Fruit fly (Drosophila melanogaster) whole organism, embryonic: ENCODE measurements around the gene CG9799.

Experiments
- ATbp ChIP-seq: fragments of 200-800 bp; sonication (Bioruptor generic); optimal IDR thresholded peaks from 2 replicates; lab custom pipeline; 2017; ENCODE audit warnings: missing biosample characterization, mild to moderate bottlenecking, missing genetic modification characterization, missing genetic modification reagents
- CG10209 ChIP-seq: fragments of 200-800 bp; sonication (Bioruptor generic); optimal IDR thresholded peaks from 3 replicates; lab custom pipeline; 2017; ENCODE audit warnings: missing biosample characterization, mild to moderate bottlenecking, missing genetic modification characterization, missing genetic modification reagents
- CG10565 ChIP-seq: fragments of 200-800 bp; sonication (Bioruptor generic); optimal IDR thresholded peaks from 3 replicates; lab custom pipeline; 2016; ENCODE audit warnings: missing biosample characterization, mild to moderate bottlenecking, missing genetic modification characterization
- CG10979 ChIP-seq: fragments of 200-800 bp; sonication (Bioruptor generic); optimal IDR thresholded peaks from 2 replicates; lab custom pipeline; 2018; ENCODE audit warnings: missing biosample characterization, mild to moderate bottlenecking, missing genetic modification characterization, moderate library complexity
- CG11093 ChIP-seq: fragments of 200-800 bp; sonication (Bioruptor generic); IDR thresholded peaks from 3 replicates; pipeline ENCODE4 v1.3.6; 2022; ENCODE audit warnings: missing biosample characterization, missing genetic modification characterization
- CG11398 ChIP-seq: fragments of 200-800 bp; sonication (Bioruptor generic); optimal IDR thresholded peaks from 2 replicates; lab custom pipeline; 2016; ENCODE audit warnings: missing biosample characterization, missing genetic modification characterization
- CG11696 ChIP-seq: fragments of 200-800 bp; sonication (Bioruptor generic); IDR thresholded peaks from 2 replicates; pipeline ENCODE4 v1.3.6; 2022; ENCODE audit warnings: missing biosample characterization, missing genetic modification characterization
- CG13624 ChIP-seq: fragments of 200-800 bp; sonication (Bioruptor generic); optimal IDR thresholded peaks from 2 replicates; lab custom pipeline; 2016; ENCODE audit warnings: missing biosample characterization, missing genetic modification characterization
- CG14014 ChIP-seq: fragments of 200-800 bp; sonication (Bioruptor generic); IDR thresholded peaks from 2 replicates; pipeline ENCODE4 v1.3.6; 2022; ENCODE audit warnings: missing biosample characterization, missing genetic modification characterization
- CG14860 ChIP-seq: fragments of 200-800 bp; sonication (Bioruptor generic); IDR thresholded peaks from 3 replicates; pipeline ENCODE4 v1.3.6; 2022; ENCODE audit warnings: missing biosample characterization, missing genetic modification characterization; ENCODE audit not compliant: partially characterized antibody
- CG14965 ChIP-seq: fragments of 200-800 bp; sonication (Bioruptor generic); optimal IDR thresholded peaks from 2 replicates; lab custom pipeline; 2016; ENCODE audit warnings: missing biosample characterization, missing genetic modification characterization, borderline replicate concordance
- CG1603 ChIP-seq: fragments of 200-800 bp; sonication (Bioruptor generic); optimal IDR thresholded peaks from 2 replicates; lab custom pipeline; 2019; ENCODE audit warnings: missing biosample characterization, mild to moderate bottlenecking, missing genetic modification characterization, moderate library complexity
- CG17361 ChIP-seq: fragments of 200-800 bp; sonication (Bioruptor generic); IDR thresholded peaks from 3 replicates; pipeline ENCODE4 v1.3.6; 2022; ENCODE audit warnings: missing biosample characterization, missing genetic modification characterization
- CG2116 ChIP-seq: fragments of 200-800 bp; sonication (Bioruptor generic); optimal IDR thresholded peaks from 3 replicates; lab custom pipeline; 2018; ENCODE audit warnings: missing biosample characterization, mild to moderate bottlenecking, missing genetic modification characterization
- CG32767 ChIP-seq: fragments of 200-800 bp; sonication (Bioruptor generic); IDR thresholded peaks from 2 replicates; pipeline ENCODE4 v1.3.6; 2022; ENCODE audit warnings: missing biosample characterization, missing genetic modification characterization
- CG34224 ChIP-seq: fragments of 200-800 bp; sonication (Bioruptor generic); IDR thresholded peaks from 3 replicates; pipeline ENCODE4 v1.3.6; 2022; ENCODE audit warnings: missing biosample characterization, missing genetic modification characterization; ENCODE audit not compliant: partially characterized antibody
- CG4328 ChIP-seq: fragments of 200-800 bp; sonication (Bioruptor generic); optimal IDR thresholded peaks from 3 replicates; lab custom pipeline; 2017; ENCODE audit warnings: missing biosample characterization, missing genetic modification reagents, missing genetic modification characterization
- CG4820 ChIP-seq: fragments of 200-800 bp; sonication (Bioruptor generic); optimal IDR thresholded peaks from 3 replicates; lab custom pipeline; 2016; ENCODE audit warnings: missing biosample characterization, missing genetic modification characterization
- CG5245 ChIP-seq: fragments of 200-800 bp; sonication (Bioruptor generic); optimal IDR thresholded peaks from 3 replicates; lab custom pipeline; 2016; ENCODE audit warnings: missing biosample characterization, missing genetic modification characterization
- CG6175 ChIP-seq: fragments of 200-800 bp; sonication (Bioruptor generic); IDR thresholded peaks from 3 replicates; pipeline ENCODE4 v1.3.6; 2022; ENCODE audit warnings: missing biosample characterization, missing genetic modification characterization
- CG6765 ChIP-seq: fragments of 200-800 bp; sonication (Bioruptor generic); optimal IDR thresholded peaks from 3 replicates; lab custom pipeline; 2017; ENCODE audit warnings: missing biosample characterization, mild to moderate bottlenecking, missing genetic modification characterization
- CG8388 ChIP-seq: fragments of 200-800 bp; sonication (Bioruptor generic); optimal IDR thresholded peaks from 2 replicates; lab custom pipeline; 2019; ENCODE audit warnings: missing biosample characterization, mild to moderate bottlenecking, missing genetic modification characterization, moderate library complexity
- CHES-1-like ChIP-seq: fragments of 200-800 bp; sonication (Bioruptor generic); optimal IDR thresholded peaks from 2 replicates; lab custom pipeline; 2016; ENCODE audit warnings: missing biosample characterization, missing genetic modification characterization
- Chrac-16 ChIP-seq: fragments of 200-800 bp; sonication (Bioruptor generic); optimal IDR thresholded peaks from 3 replicates; lab custom pipeline; 2016; ENCODE audit warnings: missing biosample characterization, missing genetic modification characterization
- HLH54F ChIP-seq: fragments of 200-800 bp; sonication (Bioruptor generic); optimal IDR thresholded peaks from 3 replicates; lab custom pipeline; 2016; ENCODE audit warnings: missing biosample characterization, missing genetic modification characterization
- NfI ChIP-seq: fragments of 200-800 bp; sonication (Bioruptor generic); optimal IDR thresholded peaks from 3 replicates; lab custom pipeline; 2018; ENCODE audit warnings: missing biosample characterization, mild to moderate bottlenecking, missing genetic modification characterization, moderate library complexity
- PHDP ChIP-seq: fragments of 200-800 bp; sonication (Bioruptor generic); optimal IDR thresholded peaks from 3 replicates; lab custom pipeline; 2018; ENCODE audit warnings: missing biosample characterization, mild to moderate bottlenecking, missing genetic modification characterization, moderate library complexity
- Rfx ChIP-seq: fragments of 200-800 bp; sonication (Bioruptor generic); IDR thresholded peaks from 2 replicates; pipeline ENCODE4 v1.3.6; 2022; ENCODE audit warnings: missing biosample characterization, missing genetic modification characterization
- Sox100B ChIP-seq: fragments of 200-800 bp; sonication (Bioruptor generic); optimal IDR thresholded peaks from 3 replicates; lab custom pipeline; 2018; ENCODE audit warnings: missing biosample characterization, mild to moderate bottlenecking, missing genetic modification characterization
- Sry-β ChIP-seq: fragments of 200-800 bp; sonication (Bioruptor generic); optimal IDR thresholded peaks from 2 replicates; lab custom pipeline; 2018; ENCODE audit warnings: missing biosample characterization, mild to moderate bottlenecking, missing genetic modification characterization, moderate library complexity
- Sry-δ ChIP-seq: fragments of 200-800 bp; sonication (Bioruptor generic); optimal IDR thresholded peaks from 2 replicates; lab custom pipeline; 2016; ENCODE audit warnings: missing biosample characterization, missing genetic modification characterization
- Xrp1 ChIP-seq: fragments of 200-800 bp; sonication (Bioruptor generic); IDR thresholded peaks from 2 replicates; pipeline ENCODE4 v1.3.6; 2022; ENCODE audit warnings: missing biosample characterization, missing genetic modification characterization
- cato ChIP-seq: fragments of 200-800 bp; sonication (Bioruptor generic); optimal IDR thresholded peaks from 2 replicates; lab custom pipeline; 2016; ENCODE audit warnings: missing biosample characterization, missing genetic modification characterization, borderline replicate concordance
- dm ChIP-seq: fragments of 200-800 bp; sonication (Bioruptor generic); optimal IDR thresholded peaks from 3 replicates; lab custom pipeline; 2016; ENCODE audit warnings: missing biosample characterization, missing genetic modification characterization
- ewg ChIP-seq: fragments of 200-800 bp; sonication (Bioruptor generic); optimal IDR thresholded peaks from 3 replicates; lab custom pipeline; 2017; ENCODE audit warnings: mild to moderate bottlenecking, missing biosample characterization, missing genetic modification reagents, missing genetic modification characterization
- fd102C ChIP-seq: fragments of 200-800 bp; sonication (Bioruptor generic); optimal IDR thresholded peaks from 2 replicates; lab custom pipeline; 2018; ENCODE audit warnings: missing biosample characterization, mild to moderate bottlenecking, missing genetic modification characterization, moderate library complexity
- fd3F ChIP-seq: fragments of 200-800 bp; sonication (Bioruptor generic); optimal IDR thresholded peaks from 2 replicates; lab custom pipeline; 2018; ENCODE audit warnings: missing biosample characterization, mild to moderate bottlenecking, missing genetic modification characterization, moderate library complexity
- ham ChIP-seq: fragments of 200-800 bp; sonication (Bioruptor generic); IDR thresholded peaks from 2 replicates; pipeline ENCODE4 v1.3.6; 2022; ENCODE audit warnings: missing biosample characterization, missing genetic modification characterization
- hkb ChIP-seq, 2 experiments: fragments of 200-800 bp in 1 of 2; fragments of >200 bp in 1 of 2; sonication (Bioruptor generic) in 1 of 2; IDR thresholded peaks in 1 of 2; optimal IDR thresholded peaks in 1 of 2; 2 replicates each; pipeline versions ENCODE4 v1.3.6 to Lab custom; 2017 to 2022; ENCODE audit warnings: missing biosample characterization in 1 of 2, missing genetic modification characterization in 1 of 2
- nerfin-1 ChIP-seq: fragments of 200-800 bp; sonication (Bioruptor generic); optimal IDR thresholded peaks from 3 replicates; lab custom pipeline; 2019; ENCODE audit warnings: missing biosample characterization, mild to moderate bottlenecking, missing genetic modification characterization, moderate library complexity
- pfk ChIP-seq: fragments of 200-800 bp; sonication (Bioruptor generic); optimal IDR thresholded peaks from 2 replicates; lab custom pipeline; 2018; ENCODE audit warnings: missing biosample characterization, mild to moderate bottlenecking, missing genetic modification characterization, moderate library complexity
- pho ChIP-seq: fragments of 200-800 bp; sonication (Bioruptor generic); optimal IDR thresholded peaks from 2 replicates; lab custom pipeline; 2016; ENCODE audit warnings: missing biosample characterization, missing genetic modification characterization
- ro ChIP-seq: fragments of 200-800 bp; sonication (Bioruptor generic); IDR thresholded peaks from 2 replicates; pipeline ENCODE4 v1.3.6; 2022; ENCODE audit warnings: missing biosample characterization, missing genetic modification characterization
- sc ChIP-seq, 3 experiments: fragments of >200 bp in 2 of 3; fragments of 200-800 bp in 1 of 3; sonication (Bioruptor generic) in 1 of 3; optimal IDR thresholded peaks; 2 replicates in 2 of 3; 3 replicates in 1 of 3; lab custom pipeline; 2017; ENCODE audit warnings: mild to moderate bottlenecking in 1 of 3, missing biosample characterization in 1 of 3, missing genetic modification characterization in 1 of 3, missing genetic modification reagents in 1 of 3
- sd ChIP-seq: fragments of 200-800 bp; sonication (Bioruptor generic); optimal IDR thresholded peaks from 3 replicates; lab custom pipeline; 2018; ENCODE audit warnings: missing biosample characterization, mild to moderate bottlenecking, missing genetic modification characterization, moderate library complexity
- sens ChIP-seq: fragments of 200-800 bp; sonication (Bioruptor generic); peaks from one replicate; lab custom pipeline; 2016; ENCODE audit warnings: missing biosample characterization, missing genetic modification characterization
- seq ChIP-seq: fragments of 200-800 bp; sonication (Bioruptor generic); IDR thresholded peaks from 2 replicates; pipeline ENCODE4 v1.3.6; 2022; ENCODE audit warnings: missing biosample characterization, missing genetic modification characterization

Gene CG9799

DNA sequence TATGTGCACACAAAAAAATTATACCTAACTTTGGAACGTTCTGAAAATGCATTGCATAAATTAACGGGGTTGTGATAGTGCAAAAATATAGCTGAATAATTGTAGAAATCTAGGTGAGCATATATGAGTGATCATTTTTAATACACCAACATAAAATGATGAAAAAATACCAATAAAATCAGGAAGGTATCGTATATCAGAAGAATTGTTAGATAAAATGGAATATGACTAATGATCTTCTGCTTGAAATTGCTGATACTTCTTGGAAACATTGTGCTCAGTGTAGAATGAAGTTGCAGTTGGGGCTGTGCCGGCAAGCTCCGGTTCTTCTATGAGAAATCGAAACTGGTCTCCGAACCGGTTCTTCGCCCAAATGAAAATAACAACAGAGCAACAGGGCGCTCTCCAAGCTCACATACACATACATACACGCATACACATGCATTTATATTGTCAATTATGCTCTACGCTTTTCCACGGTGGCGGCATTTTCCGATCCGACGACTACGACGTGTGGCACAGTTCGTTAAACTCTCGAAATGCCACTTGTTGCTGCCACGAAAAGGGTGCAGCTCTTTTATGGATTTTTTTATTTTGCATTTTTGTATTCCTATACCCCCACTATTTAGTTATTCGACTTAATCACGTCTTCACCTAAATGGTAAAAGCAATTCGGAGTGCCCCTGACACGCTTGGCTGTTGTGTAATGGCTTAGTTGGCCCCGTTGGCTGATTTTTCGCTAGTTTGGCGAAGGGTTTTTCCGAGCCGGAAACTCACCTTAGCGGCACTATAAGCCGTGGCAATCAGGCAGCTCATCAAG lies 12.6 kb upstream of the CG9799 start (continued):
- TF ChIP-seq CG5245 (peak; percentile 61), dm (GFP tag; lab: Kevin White, UChicago) (peak; percentile 71), ham (GFP tag; lab: Robert Waterston, UW) (0 out of 2 replicates have a peak, but pooled peaks have one; percentile 32), CG4328 (GFP tag; lab: Kevin White, UChicago) (peak; percentile 73), Sry-β (GFP tag; lab: Kevin White, UChicago) (peak; percentile 49), PHDP (peak; percentile 91), CG10979 (tag; lab: Kevin White, UChicago) (peak; percentile 93), HLH54F (GFP tag; lab: Kevin White, UChicago) (peak; percentile 86), fd102C (GFP tag; lab: Kevin White, UChicago) (no peak), Sry-δ (peak; percentile 29), CG11398 (GFP tag; lab: Kevin White, UChicago) (peak; percentile 89), Sox100B (GFP tag; lab: Kevin White, UChicago) (peak; percentile 85), CG14014 (GFP tag; lab: Robert Waterston, UW) (peak; percentile 74; the same call in 1 of the 2 replicates), Rfx (GFP tag; lab: Robert Waterston, UW) (peak; percentile 86), ATbp (GFP tag; lab: Kevin White, UChicago) (peak; percentile 79), CG11696 (GFP tag; lab: Robert Waterston, UW) (peak; percentile 62; the same call in 1 of the 2 replicates), sd (tag; lab: Kevin White, UChicago) (peak; percentile 73), Xrp1 (peak; percentile 88), CHES-1-like (peak; percentile 89), Chrac-16 (GFP tag; lab: Kevin White, UChicago) (peak; percentile 89), ro (GFP tag; lab: Robert Waterston, UW) (peak; percentile 71; the same call in 1 of the 2 replicates), CG4820 (GFP tag; lab: Kevin White, UChicago) (peak; percentile 83), CG14965 (GFP tag; lab: Kevin White, UChicago) (peak; percentile 5), pfk (GFP tag; lab: Kevin White, UChicago) (no peak), CG13624 (GFP tag; lab: Kevin White, UChicago) (peak; percentile 88), pho (GFP tag; lab: Kevin White, UChicago) (peak; percentile 85), CG11093 (peak; percentile 69; the same call in 2 of the 3 replicates), CG32767 (GFP tag; lab: Robert Waterston, UW) (peak; percentile 86), CG10209 (GFP tag; lab: Kevin White, UChicago) (peak; percentile 94), hkb (optimal IDR thresholded peaks at IDR 0.05; lab: Kevin White, UChicago) (no peak), hkb (GFP tag; IDR thresholded peaks at IDR 0.05; lab: Robert Waterston, UW) (peak; percentile 89), CG34224 (GFP tag; lab: Robert Waterston, UW) (no peak; the same call in 2 of the 3 replicates), ewg (GFP tag; lab: Kevin White, UChicago) (peak; percentile 84), CG1603 (peak; percentile 80), nerfin-1 (tag; lab: Kevin White, UChicago) (peak; percentile 84), sc (optimal IDR thresholded peaks at IDR 0.05; lab: Kevin White, UChicago) (no peak), sc (GFP tag; optimal IDR thresholded peaks at IDR 0.05; lab: Kevin White, UChicago) (peak; percentile 90), sens (GFP tag; lab: Kevin White, UChicago) (peak; percentile 99), CG2116 (GFP tag; lab: Kevin White, UChicago) (peak; percentile 64), cato (peak; percentile 77), CG10565 (peak; percentile 57), CG6175 (GFP tag; lab: Robert Waterston, UW) (0 out of 3 replicates have a peak, but pooled peaks have one; percentile 32), CG17361 (peak; percentile 96), CG8388 (GFP tag; lab: Kevin White, UChicago) (peak; percentile 91), NfI (GFP tag; lab: Kevin White, UChicago) (peak; percentile 90), seq (peak; percentile 92), CG6765 (peak; percentile 79), CG14860 (no peak), fd3F (GFP tag; lab: Kevin White, UChicago) (peak; percentile 80)
